Fruit fly (Drosophila melanogaster): ENCODE measurements around the gene BtbVII.
A peak's percentile ranks its signal among the peaks of the same experiment; 100 is the strongest.

The BtbVII gene

dm6 chr3L:3159309-3160194 is 11.1 kb downstream of the BtbVII start, which contains the start of the genes ND-30 and CG15812:
TSS of gene ND-30 (minus strand) at chr3L:3159578.
TSS of gene CG15812 (plus strand) at chr3L:3159991.
- TF ChIP-seq CTCF (optimal IDR thresholded peaks at IDR 0.05) (no peak), CG8478 (optimal IDR thresholded peaks at IDR 0.05) (no peak)

- TF ChIP-seq CG8478 (optimal IDR thresholded peaks at IDR 0.05) (no peak), CTCF (optimal IDR thresholded peaks at IDR 0.05) (no peak)
Measured at dm6 chr3L:3161968-3162367, 13.5 kb downstream of the BtbVII start, which contains the start of gene rasp. TSS of gene rasp (plus strand) at chr3L:3162180.

- TF ChIP-seq CTCF (optimal IDR thresholded peaks at IDR 0.05): no peak
- no peak for TF ChIP-seq CG8478 (optimal IDR thresholded peaks at IDR 0.05)
Measured at dm6 chr3L:3162584-3162983, 14.1 kb downstream of the BtbVII start.

dm6 chr3L:3164951-3165350 is 16.5 kb downstream of the BtbVII start, which contains the start of gene CG32280:
TSS of gene CG32280 (plus strand) at chr3L:3165181.
- TF ChIP-seq CTCF (optimal IDR thresholded peaks at IDR 0.05) (no peak), CG8478 (optimal IDR thresholded peaks at IDR 0.05) (no peak)

dm6 chr3L:3165399-3165798 is 17.0 kb downstream of the BtbVII start:
- no peak for TF ChIP-seq CTCF (optimal IDR thresholded peaks at IDR 0.05)
- TF ChIP-seq CG8478 (optimal IDR thresholded peaks at IDR 0.05): no peak

- TF ChIP-seq CG8478 (optimal IDR thresholded peaks at IDR 0.05) (no peak), CTCF (optimal IDR thresholded peaks at IDR 0.05) (no peak)
Measured at dm6 chr3L:3166200-3166695, 17.8 kb downstream of the BtbVII start, which contains the start of gene Asciz. TSS of gene Asciz (minus strand) at chr3L:3166250.

dm6 chr3L:3169107-3169506 is 20.7 kb downstream of the BtbVII start, which contains the start of the genes CG32278 and CG32281:
TSS of gene CG32278 (plus strand) at chr3L:3169286.
TSS of gene CG32281 (plus strand) at chr3L:3169375.
- TF ChIP-seq CG8478 (optimal IDR thresholded peaks at IDR 0.05) (no peak), CTCF (optimal IDR thresholded peaks at IDR 0.05) (no peak)

dm6 chr3L:3172445-3172844 is 24.0 kb downstream of the BtbVII start, which contains the start of gene CG14963:
TSS of gene CG14963 (minus strand) at chr3L:3172545.
- no peak for TF ChIP-seq CG8478 (optimal IDR thresholded peaks at IDR 0.05)

dm6 chr3L:3177872-3178271 is 29.4 kb downstream of the BtbVII start:
- TF ChIP-seq CTCF (optimal IDR thresholded peaks at IDR 0.05) (no peak), CG8478 (optimal IDR thresholded peaks at IDR 0.05) (no peak)

- peak in 1 of 2 experiments; percentile 46 for TF ChIP-seq CTCF (optimal IDR thresholded peaks at IDR 0.05)
- TF ChIP-seq CG8478 (optimal IDR thresholded peaks at IDR 0.05): no peak
Measured at dm6 chr3L:3178530-3179096, 30.2 kb downstream of the BtbVII start, which contains the start of the genes MnM and Girdin. TSS of gene MnM (minus strand) at chr3L:3178580. TSS of gene Girdin (plus strand) at chr3L:3178930.

- TF ChIP-seq CTCF (optimal IDR thresholded peaks at IDR 0.05): no peak
- TF ChIP-seq CG8478 (optimal IDR thresholded peaks at IDR 0.05): no peak
Measured at dm6 chr3L:3179474-3179873, 31.0 kb downstream of the BtbVII start.

dm6 chr3L:3184104-3184503 is 35.7 kb downstream of the BtbVII start, which contains the start of gene CG42494:
TSS of gene CG42494 (plus strand) at chr3L:3184404.
- no peak for TF ChIP-seq CG8478 (optimal IDR thresholded peaks at IDR 0.05)
- TF ChIP-seq CTCF (optimal IDR thresholded peaks at IDR 0.05): no peak

dm6 chr3L:3186364-3186763 is 37.9 kb downstream of the BtbVII start, which contains the start of gene CG32284:
TSS of gene CG32284 (plus strand) at chr3L:3186664.
- no peak for TF ChIP-seq CTCF (optimal IDR thresholded peaks at IDR 0.05)
- TF ChIP-seq CG8478 (optimal IDR thresholded peaks at IDR 0.05): no peak

- TF ChIP-seq CG8478 (optimal IDR thresholded peaks at IDR 0.05) (no peak), CTCF (optimal IDR thresholded peaks at IDR 0.05) (no peak)
Measured at dm6 chr3L:3187263-3187662, 38.8 kb downstream of the BtbVII start, which contains the start of gene CG14957. TSS of gene CG14957 (plus strand) at chr3L:3187563.

- TF ChIP-seq CG8478 (optimal IDR thresholded peaks at IDR 0.05) (no peak), CTCF (optimal IDR thresholded peaks at IDR 0.05) (no peak)
Measured at dm6 chr3L:3189647-3190046, 41.2 kb downstream of the BtbVII start, which contains the start of the genes CG42525 and CG14958. TSS of gene CG42525 (minus strand) at chr3L:3189747. TSS of gene CG14958 (plus strand) at chr3L:3189978.
